Fruit fly (Drosophila melanogaster) whole organism, embryonic: ENCODE results near the gene HP1b.
A peak's percentile ranks its signal among the peaks of the same experiment; 100 is the strongest.

Experiments used
- Ada2b ChIP-seq: fragments of 200-800 bp; sonication (Bioruptor generic); IDR thresholded peaks from 2 replicates; pipeline ENCODE4 v1.3.6; 2022; ENCODE audit warnings: missing biosample characterization, missing genetic modification characterization
- C15 ChIP-seq: fragments of 200-800 bp; sonication (Bioruptor generic); IDR thresholded peaks from 3 replicates; pipeline ENCODE4 v1.3.6; 2022; ENCODE audit warnings: missing biosample characterization, missing genetic modification characterization
- CG10267 ChIP-seq: fragments of 200-800 bp; sonication (Bioruptor generic); optimal IDR thresholded peaks from 2 replicates; lab custom pipeline; 2018; ENCODE audit warnings: missing biosample characterization, mild to moderate bottlenecking, missing genetic modification characterization, moderate library complexity
- CG11723 ChIP-seq: fragments of 200-800 bp; sonication (Bioruptor generic); optimal IDR thresholded peaks from 2 replicates; lab custom pipeline; 2017; ENCODE audit warnings: missing biosample characterization, mild to moderate bottlenecking, missing genetic modification characterization
- CG14965 ChIP-seq: fragments of 200-800 bp; sonication (Bioruptor generic); optimal IDR thresholded peaks from 2 replicates; lab custom pipeline; 2016; ENCODE audit warnings: missing biosample characterization, missing genetic modification characterization, borderline replicate concordance
- CG15514 ChIP-seq: fragments of 200-800 bp; sonication (Bioruptor generic); optimal IDR thresholded peaks from 3 replicates; lab custom pipeline; 2017; ENCODE audit warnings: missing biosample characterization, missing genetic modification characterization, mild to moderate bottlenecking, moderate library complexity, missing genetic modification reagents
- CG17328 ChIP-seq: fragments of 200-800 bp; sonication (Bioruptor generic); IDR thresholded peaks from 2 replicates; pipeline ENCODE4 v1.3.6; 2022; ENCODE audit warnings: missing biosample characterization, missing genetic modification characterization
- CG17802 ChIP-seq: fragments of 200-800 bp; sonication (Bioruptor generic); optimal IDR thresholded peaks from 2 replicates; lab custom pipeline; 2018; ENCODE audit warnings: missing biosample characterization, mild to moderate bottlenecking, missing genetic modification characterization, moderate library complexity
- CG17912 ChIP-seq: fragments of 200-800 bp; sonication (Bioruptor generic); optimal IDR thresholded peaks from 2 replicates; lab custom pipeline; 2018; ENCODE audit warnings: missing biosample characterization, mild to moderate bottlenecking, missing genetic modification characterization
- CG18764 ChIP-seq: fragments of 200-800 bp; sonication (Bioruptor generic); optimal IDR thresholded peaks from 3 replicates; lab custom pipeline; 2016; ENCODE audit warnings: missing biosample characterization, missing genetic modification characterization
- CG3065 ChIP-seq: fragments of 200-800 bp; sonication (Bioruptor generic); optimal IDR thresholded peaks from 2 replicates; lab custom pipeline; 2016; ENCODE audit warnings: missing biosample characterization, missing genetic modification characterization
- CG34224 ChIP-seq: fragments of 200-800 bp; sonication (Bioruptor generic); IDR thresholded peaks from 3 replicates; pipeline ENCODE4 v1.3.6; 2022; ENCODE audit warnings: missing biosample characterization, missing genetic modification characterization; ENCODE audit not compliant: partially characterized antibody
- CG4328 ChIP-seq: fragments of 200-800 bp; sonication (Bioruptor generic); optimal IDR thresholded peaks from 3 replicates; lab custom pipeline; 2017; ENCODE audit warnings: missing biosample characterization, missing genetic modification reagents, missing genetic modification characterization
- CG7556 ChIP-seq: fragments of 200-800 bp; sonication (Bioruptor generic); optimal IDR thresholded peaks from 2 replicates; lab custom pipeline; 2017; ENCODE audit warnings: missing biosample characterization, mild to moderate bottlenecking, missing genetic modification characterization
- CG7963 ChIP-seq: fragments of 200-800 bp; sonication (Bioruptor generic); IDR thresholded peaks from 3 replicates; pipeline ENCODE4 v1.3.6; 2022; ENCODE audit warnings: missing biosample characterization, missing genetic modification characterization; ENCODE audit not compliant: partially characterized antibody
- CG9932 ChIP-seq: fragments of 200-800 bp; sonication (Bioruptor generic); IDR thresholded peaks from 2 replicates; pipeline ENCODE4 v1.3.6; 2022; ENCODE audit warnings: missing biosample characterization, missing genetic modification characterization
- CTCF ChIP-seq: fragments of 200-800 bp; sonication (Bioruptor generic); optimal IDR thresholded peaks from 2 replicates; lab custom pipeline; 2017; ENCODE audit warnings: missing biosample characterization, mild to moderate bottlenecking, missing genetic modification characterization, moderate library complexity
- CrebB ChIP-seq: fragments of 200-800 bp; sonication (Bioruptor generic); optimal IDR thresholded peaks from 3 replicates; lab custom pipeline; 2018; ENCODE audit warnings: missing biosample characterization, mild to moderate bottlenecking, missing genetic modification characterization
- Dbx ChIP-seq: fragments of 200-800 bp; sonication (Bioruptor generic); IDR thresholded peaks from 3 replicates; pipeline ENCODE4 v1.3.6; 2022; ENCODE audit warnings: missing biosample characterization, missing genetic modification characterization
- Gug ChIP-seq: fragments of 200-800 bp; sonication (Bioruptor generic); IDR thresholded peaks from 4 replicates; pipeline ENCODE4 v1.3.6; 2022; ENCODE audit warnings: missing biosample characterization, missing genetic modification characterization
- Hr78 ChIP-seq, 2 experiments: fragments of 200-800 bp in 1 of 2; fragments of >200 bp in 1 of 2; sonication (Bioruptor generic) in 1 of 2; optimal IDR thresholded peaks; 2 replicates each; lab custom pipeline; 2017 to 2019; ENCODE audit warnings: missing biosample characterization in 2 of 2, missing genetic modification characterization in 2 of 2, mild to moderate bottlenecking in 1 of 2, moderate library complexity in 1 of 2
- Neu2 ChIP-seq: fragments of 200-800 bp; sonication (Bioruptor generic); optimal IDR thresholded peaks from 3 replicates; lab custom pipeline; 2016; ENCODE audit warnings: missing biosample characterization, missing genetic modification characterization, borderline replicate concordance
- Nf-YB ChIP-seq: fragments of 200-800 bp; sonication (Bioruptor generic); optimal IDR thresholded peaks from 3 replicates; lab custom pipeline; 2019; ENCODE audit warnings: missing biosample characterization, mild to moderate bottlenecking, missing genetic modification characterization, moderate library complexity
- Ssrp ChIP-seq: fragments of 200-800 bp; sonication (Bioruptor generic); optimal IDR thresholded peaks from 2 replicates; lab custom pipeline; 2018; ENCODE audit warnings: missing biosample characterization, mild to moderate bottlenecking, missing genetic modification characterization, moderate library complexity
- Taf1 ChIP-seq: fragments of 200-800 bp; sonication (Bioruptor generic); IDR thresholded peaks from 2 replicates; pipeline ENCODE4 v1.3.6; 2022; ENCODE audit warnings: missing biosample characterization, missing genetic modification characterization
- al ChIP-seq: fragments of 200-800 bp; sonication (Bioruptor generic); IDR thresholded peaks from 2 replicates; pipeline ENCODE4 v1.3.6; 2022; ENCODE audit warnings: missing biosample characterization, missing genetic modification characterization
- ap ChIP-seq: fragments of 200-800 bp; sonication (Bioruptor generic); IDR thresholded peaks from 2 replicates; pipeline ENCODE4 v1.3.6; 2022; ENCODE audit warnings: missing biosample characterization, missing genetic modification characterization
- chif ChIP-seq, 2 experiments: fragments of 200-800 bp; sonication (Bioruptor generic); optimal IDR thresholded peaks; 3 replicates each; lab custom pipeline; 2016; ENCODE audit warnings: missing biosample characterization in 2 of 2, missing genetic modification characterization in 2 of 2
- dmrt99B ChIP-seq: fragments of 200-800 bp; sonication (Bioruptor generic); optimal IDR thresholded peaks from 2 replicates; lab custom pipeline; 2018; ENCODE audit warnings: missing biosample characterization, mild to moderate bottlenecking, missing genetic modification characterization, moderate library complexity
- fd3F ChIP-seq: fragments of 200-800 bp; sonication (Bioruptor generic); optimal IDR thresholded peaks from 2 replicates; lab custom pipeline; 2018; ENCODE audit warnings: missing biosample characterization, mild to moderate bottlenecking, missing genetic modification characterization, moderate library complexity
- fd64A ChIP-seq: fragments of 200-800 bp; sonication (Bioruptor generic); optimal IDR thresholded peaks from 3 replicates; lab custom pipeline; 2018; ENCODE audit warnings: missing biosample characterization, mild to moderate bottlenecking, missing genetic modification characterization
- gce ChIP-seq: fragments of 200-800 bp; sonication (Bioruptor generic); IDR thresholded peaks from 3 replicates; pipeline ENCODE4 v1.3.6; 2022; ENCODE audit warnings: missing biosample characterization, missing genetic modification characterization
- gcm2 ChIP-seq: fragments of 200-800 bp; sonication (Bioruptor generic); optimal IDR thresholded peaks from 2 replicates; lab custom pipeline; 2016; ENCODE audit warnings: missing biosample characterization, missing genetic modification characterization
- gem ChIP-seq: fragments of 200-800 bp; sonication (Bioruptor generic); optimal IDR thresholded peaks from 2 replicates; lab custom pipeline; 2019; ENCODE audit warnings: missing biosample characterization, mild to moderate bottlenecking, missing genetic modification characterization, moderate library complexity
- hth ChIP-seq: fragments of >200 bp; optimal IDR thresholded peaks from 2 replicates; lab custom pipeline; 2017; ENCODE audit warnings: inconsistent platforms
- jumu ChIP-seq: fragments of 200-800 bp; sonication (Bioruptor generic); optimal IDR thresholded peaks from 3 replicates; lab custom pipeline; 2016; ENCODE audit warnings: missing biosample characterization, missing genetic modification characterization
- kah ChIP-seq: fragments of 200-800 bp; sonication (Bioruptor generic); optimal IDR thresholded peaks from 2 replicates; lab custom pipeline; 2018; ENCODE audit warnings: missing biosample characterization, mild to moderate bottlenecking, missing genetic modification characterization
- ken ChIP-seq: fragments of 200-800 bp; sonication (Bioruptor generic); IDR thresholded peaks from 3 replicates; pipeline ENCODE4 v1.3.6; 2022; ENCODE audit warnings: missing biosample characterization, missing genetic modification characterization
- klu ChIP-seq: fragments of 200-800 bp; sonication (Bioruptor generic); IDR thresholded peaks from 2 replicates; pipeline ENCODE4 v1.3.6; 2022; ENCODE audit warnings: missing biosample characterization, missing genetic modification characterization
- mirr ChIP-seq: fragments of 200-800 bp; sonication (Bioruptor generic); optimal IDR thresholded peaks from 3 replicates; lab custom pipeline; 2018; ENCODE audit warnings: missing biosample characterization, mild to moderate bottlenecking, missing genetic modification characterization
- pnt ChIP-seq: fragments of 200-800 bp; sonication (Bioruptor generic); optimal IDR thresholded peaks from 3 replicates; lab custom pipeline; 2016; ENCODE audit warnings: missing biosample characterization, missing genetic modification characterization
- prd ChIP-seq, 3 experiments: fragments of >200 bp in 2 of 3; fragments of 200-800 bp in 1 of 3; sonication (Bioruptor generic) in 1 of 3; optimal IDR thresholded peaks in 2 of 3; IDR thresholded peaks in 1 of 3; 2 replicates in 2 of 3; 3 replicates in 1 of 3; pipeline versions ENCODE4 v1.3.6 to Lab custom; 2017 to 2022; ENCODE audit warnings: missing biosample characterization in 1 of 3, missing genetic modification characterization in 1 of 3
- repo ChIP-seq: fragments of 200-800 bp; sonication (Bioruptor generic); optimal IDR thresholded peaks from 2 replicates; lab custom pipeline; 2016; ENCODE audit warnings: missing biosample characterization, missing genetic modification characterization
- sob ChIP-seq: fragments of 200-800 bp; sonication (Bioruptor generic); IDR thresholded peaks from 2 replicates; pipeline ENCODE4 v1.3.6; 2022; ENCODE audit warnings: missing biosample characterization, missing genetic modification characterization
- sr ChIP-seq: fragments of 200-800 bp; sonication (Bioruptor generic); IDR thresholded peaks from 3 replicates; pipeline ENCODE4 v1.3.6; 2022; ENCODE audit warnings: missing biosample characterization, missing genetic modification characterization
- tin ChIP-seq: fragments of 200-800 bp; sonication (Bioruptor generic); optimal IDR thresholded peaks from 3 replicates; lab custom pipeline; 2016; ENCODE audit warnings: missing biosample characterization, missing genetic modification characterization
- tup ChIP-seq: fragments of 200-800 bp; sonication (Bioruptor generic); optimal IDR thresholded peaks from 2 replicates; lab custom pipeline; 2016; ENCODE audit warnings: missing biosample characterization, mild to moderate bottlenecking, missing genetic modification characterization, moderate library complexity
- unpg ChIP-seq: fragments of 200-800 bp; sonication (Bioruptor generic); optimal IDR thresholded peaks from 3 replicates; lab custom pipeline; 2018; ENCODE audit warnings: missing biosample characterization, mild to moderate bottlenecking, missing genetic modification characterization, moderate library complexity
- vnd ChIP-seq: fragments of 200-800 bp; sonication (Bioruptor generic); IDR thresholded peaks from 3 replicates; pipeline ENCODE4 v1.3.6; 2022; ENCODE audit warnings: missing biosample characterization, missing genetic modification characterization; ENCODE audit not compliant: partially characterized antibody
- wdn ChIP-seq: fragments of 200-800 bp; sonication (Bioruptor generic); IDR thresholded peaks from 2 replicates; pipeline ENCODE4 v1.3.6; 2022; ENCODE audit warnings: missing biosample characterization, missing genetic modification characterization

Gene HP1b

DNA sequence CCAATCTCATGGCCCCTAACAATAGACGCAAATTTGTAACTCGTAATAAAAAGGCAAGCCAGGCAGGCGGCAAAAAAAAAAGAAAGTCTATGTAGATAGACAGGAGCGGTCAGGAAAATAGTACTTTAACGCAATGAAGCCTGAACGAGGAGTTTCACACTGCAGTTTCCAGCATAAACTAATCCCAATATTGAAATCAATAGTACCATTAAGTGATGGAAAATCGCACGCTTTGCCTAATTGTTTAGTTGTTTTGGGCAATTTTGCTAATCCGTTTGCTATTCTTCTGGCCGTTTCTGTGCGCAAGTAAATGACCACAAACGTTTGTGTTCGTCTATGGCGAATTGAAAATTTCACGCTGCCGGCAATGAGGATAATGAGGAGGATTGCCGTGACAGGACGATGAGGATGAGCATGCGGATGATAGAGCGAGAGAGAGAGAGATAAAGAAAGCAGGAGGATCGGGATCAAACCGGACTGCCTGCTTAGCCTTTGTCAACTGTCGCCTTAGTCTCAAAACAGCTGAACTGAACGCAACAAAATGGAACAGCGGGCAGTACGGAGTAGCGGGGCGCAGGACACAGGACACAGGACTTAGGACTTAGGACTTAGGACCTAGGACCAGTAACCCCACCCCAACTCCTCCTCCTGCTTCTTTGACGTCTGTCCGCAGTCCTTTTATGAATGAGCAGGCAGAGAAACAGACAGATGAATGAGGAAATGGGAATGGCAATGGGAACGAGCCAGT lies 46.6 kb downstream of the HP1b start (continued):
- TF ChIP-seq CrebB (tag; lab: Kevin White, UChicago) (no peak), CG14965 (GFP tag; lab: Kevin White, UChicago) (no peak), CG17328 (GFP tag; lab: Robert Waterston, UW) (no peak), Taf1 (GFP tag; lab: Robert Waterston, UW) (no peak), Hr78 (GFP tag; optimal IDR thresholded peaks at IDR 0.05; lab: Kevin White, UChicago) (no peak), gcm2 (GFP tag; lab: Kevin White, UChicago) (no peak), Nf-YB (GFP tag; lab: Kevin White, UChicago) (no peak), jumu (GFP tag; lab: Kevin White, UChicago) (no peak), fd3F (no peak), CG9932 (GFP tag; lab: Robert Waterston, UW) (no peak), fd64A (GFP tag; lab: Kevin White, UChicago) (no peak), CG15514 (no peak), Dbx (GFP tag; lab: Robert Waterston, UW) (no peak), CG4328 (GFP tag; lab: Kevin White, UChicago) (no peak), Gug (GFP tag; lab: Robert Waterston, UW) (no peak), CG11723 (no peak), sr (no peak), tin (no peak), prd (optimal IDR thresholded peaks at IDR 0.05; lab: Kevin White, UChicago) (no peak), prd (GFP tag; IDR thresholded peaks at IDR 0.05; lab: Robert Waterston, UW) (peak; percentile 64; the same call in 2 of the 3 replicates), ap (no peak), CG17802 (tag; lab: Kevin White, UChicago) (no peak), vnd (GFP tag; lab: Robert Waterston, UW) (no peak), Neu2 (GFP tag; lab: Kevin White, UChicago) (no peak), klu (no peak), ken (GFP tag; lab: Robert Waterston, UW) (peak; percentile 7; the same call in 1 of the 3 replicates), CTCF (no peak), mirr (GFP tag; lab: Kevin White, UChicago) (no peak), tup (no peak), wdn (GFP tag; lab: Robert Waterston, UW) (no peak), Ssrp (tag; lab: Kevin White, UChicago) (peak; percentile 36), gce (GFP tag; lab: Robert Waterston, UW) (no peak), dmrt99B (peak; percentile 35), CG7556 (no peak), C15 (GFP tag; lab: Robert Waterston, UW) (no peak), kah (GFP tag; lab: Kevin White, UChicago) (no peak), CG17912 (GFP tag; lab: Kevin White, UChicago) (no peak), repo (no peak), unpg (GFP tag; lab: Kevin White, UChicago) (peak; percentile 23), chif (GFP tag; optimal IDR thresholded peaks at IDR 0.05; lab: Kevin White, UChicago) (no peak), CG18764 (GFP tag; lab: Kevin White, UChicago) (no peak), sob (GFP tag; lab: Robert Waterston, UW) (no peak), hth (lab: Kevin White, UChicago) (no peak), gem (tag; lab: Kevin White, UChicago) (peak; percentile 49), CG3065 (GFP tag; lab: Kevin White, UChicago) (no peak), CG7963 (GFP tag; lab: Robert Waterston, UW) (no peak), CG34224 (no peak), al (GFP tag; lab: Robert Waterston, UW) (no peak), Ada2b (0 out of 2 replicates have a peak, but pooled peaks have one; percentile 22), pnt (GFP tag; lab: Kevin White, UChicago) (no peak), CG10267 (tag; lab: Kevin White, UChicago) (no peak)
